Worm (Caenorhabditis elegans): Measurements from ENCODE around the gene F55A11.11.

Gene F55A11.11

ce11 chrV:11758635-11759034, 24.3 kb upstream of the F55A11.11 start, which contains the start of gene T04F3.3:
T04F3.3 (plus strand) TSS chrV:11758935.
- TF ChIP-seq zag-1 (tag; optimal IDR thresholded peaks at IDR 0.05) (no peak), mml-1 (tag; optimal IDR thresholded peaks at IDR 0.05) (no peak), nhr-77 (tag; optimal IDR thresholded peaks at IDR 0.05) (no peak), elt-2 (tag; optimal IDR thresholded peaks at IDR 0.05) (no peak), egl-27 (tag; optimal IDR thresholded peaks at IDR 0.05) (no peak), hmg-11 (tag; optimal IDR thresholded peaks at IDR 0.05) (no peak), eor-1 (tag; optimal IDR thresholded peaks at IDR 0.05) (no peak), nfya-1 (tag; optimal IDR thresholded peaks at IDR 0.05; ENCODE audit: insufficient read depth) (no peak), aly-2 (tag; optimal IDR thresholded peaks at IDR 0.05) (no peak), unc-62 (GFP tag; optimal IDR thresholded peaks at IDR 0.05) (no peak), nhr-12 (tag; optimal IDR thresholded peaks at IDR 0.05) (no peak), pqm-1 (tag; optimal IDR thresholded peaks at IDR 0.05) (no peak), egl-5 (tag; optimal IDR thresholded peaks at IDR 0.05) (no peak), nhr-11 (tag; optimal IDR thresholded peaks at IDR 0.05) (no peak)

ce11 chrV:11760371-11760770, 22.6 kb upstream of the F55A11.11 start, which contains the start of gene T04F3.5:
T04F3.5 (plus strand) TSS chrV:11760671.
- TF ChIP-seq elt-1 (tag; optimal IDR thresholded peaks at IDR 0.05) (no peak), hmg-11 (tag; optimal IDR thresholded peaks at IDR 0.05) (no peak), lin-15B (tag; optimal IDR thresholded peaks at IDR 0.05) (no peak), nhr-11 (tag; optimal IDR thresholded peaks at IDR 0.05) (no peak), pha-4 (tag; optimal IDR thresholded peaks at IDR 0.05) (no peak), egl-5 (tag; optimal IDR thresholded peaks at IDR 0.05) (no peak), lin-39 (tag; optimal IDR thresholded peaks at IDR 0.05) (no peak), snpc-4 (tag; optimal IDR thresholded peaks at IDR 0.05) (no peak), unc-62 (GFP tag; optimal IDR thresholded peaks at IDR 0.05) (no peak), pqm-1 (tag; optimal IDR thresholded peaks at IDR 0.05) (no peak), ama-1 (optimal IDR thresholded peaks at IDR 0.05) (no peak), nhr-76 (tag; optimal IDR thresholded peaks at IDR 0.05) (no peak)

ce11 chrV:11762863-11763262, 20.1 kb upstream of the F55A11.11 start, which contains the start of gene T04F3.4:
T04F3.4 (minus strand) TSS chrV:11763049.
- TF ChIP-seq nhr-11 (tag; optimal IDR thresholded peaks at IDR 0.05) (no peak), nhr-28 (tag; optimal IDR thresholded peaks at IDR 0.05) (no peak), pha-4 (tag; optimal IDR thresholded peaks at IDR 0.05) (peak; percentile 24), ama-1 (optimal IDR thresholded peaks at IDR 0.05) (no peak), mml-1 (tag; optimal IDR thresholded peaks at IDR 0.05) (no peak), nhr-25 (tag; optimal IDR thresholded peaks at IDR 0.05) (no peak), eor-1 (tag; optimal IDR thresholded peaks at IDR 0.05) (no peak), nhr-76 (tag; optimal IDR thresholded peaks at IDR 0.05) (no peak), ceh-28 (tag; optimal IDR thresholded peaks at IDR 0.05) (peak; percentile 8), sea-2 (GFP tag; optimal IDR thresholded peaks at IDR 0.05) (no peak), jun-1 (tag; optimal IDR thresholded peaks at IDR 0.05) (no peak), mdl-1 (tag; optimal IDR thresholded peaks at IDR 0.05) (no peak), nhr-12 (tag; optimal IDR thresholded peaks at IDR 0.05) (no peak), hmg-11 (tag; optimal IDR thresholded peaks at IDR 0.05) (no peak), tbx-2 (tag; optimal IDR thresholded peaks at IDR 0.05) (no peak), skn-1 (tag; optimal IDR thresholded peaks at IDR 0.05) (no peak), fos-1 (tag; optimal IDR thresholded peaks at IDR 0.05) (no peak), egl-27 (tag; optimal IDR thresholded peaks at IDR 0.05) (no peak), ZK546.5 (tag; optimal IDR thresholded peaks at IDR 0.05) (no peak), nhr-77 (tag; optimal IDR thresholded peaks at IDR 0.05) (no peak), pqm-1 (tag; optimal IDR thresholded peaks at IDR 0.05) (no peak), ceh-16 (tag; optimal IDR thresholded peaks at IDR 0.05) (no peak), elt-2 (tag; optimal IDR thresholded peaks at IDR 0.05) (peak; percentile 4)

- TF ChIP-seq nhr-11 (tag; optimal IDR thresholded peaks at IDR 0.05), result peak; percentile 14
- TF ChIP-seq nhr-25 (tag; optimal IDR thresholded peaks at IDR 0.05), result peak; percentile 49
- no peak for TF ChIP-seq fkh-2 (tag; optimal IDR thresholded peaks at IDR 0.05)
- TF ChIP-seq hmg-11 (tag; optimal IDR thresholded peaks at IDR 0.05), result peak; percentile 83
- no peak for TF ChIP-seq sea-2 (GFP tag; optimal IDR thresholded peaks at IDR 0.05)
- no peak for TF ChIP-seq zag-1 (tag; optimal IDR thresholded peaks at IDR 0.05)
- TF ChIP-seq snpc-4 (tag; optimal IDR thresholded peaks at IDR 0.05), result peak; percentile 89
- peak; percentile 36 for TF ChIP-seq elt-1 (tag; optimal IDR thresholded peaks at IDR 0.05)
- peak; percentile 7 for TF ChIP-seq aly-2 (tag; optimal IDR thresholded peaks at IDR 0.05)
- no peak for TF ChIP-seq mdl-1 (tag; optimal IDR thresholded peaks at IDR 0.05)
- peak; percentile 88 for TF ChIP-seq pha-4 (tag; optimal IDR thresholded peaks at IDR 0.05)
- peak; percentile 84 for TF ChIP-seq tbx-2 (tag; optimal IDR thresholded peaks at IDR 0.05)
- no peak for TF ChIP-seq ztf-4 (tag; optimal IDR thresholded peaks at IDR 0.05)
- no peak for TF ChIP-seq eor-1 (tag; optimal IDR thresholded peaks at IDR 0.05)
- TF ChIP-seq nhr-43 (tag; optimal IDR thresholded peaks at IDR 0.05; ENCODE audit: poor library complexity, severe bottlenecking), result peak; percentile 82
- TF ChIP-seq nhr-23 (tag; optimal IDR thresholded peaks at IDR 0.05), result peak; percentile 84
- TF ChIP-seq ama-1 (optimal IDR thresholded peaks at IDR 0.05), result no peak
- TF ChIP-seq skn-1 (tag; optimal IDR thresholded peaks at IDR 0.05), result peak; percentile 20
- peak; percentile 34 for TF ChIP-seq ceh-82 (tag; optimal IDR thresholded peaks at IDR 0.05)
- TF ChIP-seq ZK546.5 (tag; optimal IDR thresholded peaks at IDR 0.05), result no peak
- peak; percentile 10 for TF ChIP-seq egl-5 (tag; optimal IDR thresholded peaks at IDR 0.05)
- TF ChIP-seq pqm-1 (tag; optimal IDR thresholded peaks at IDR 0.05), result peak; percentile 53
- peak; percentile 95 for TF ChIP-seq lsy-12 (tag; optimal IDR thresholded peaks at IDR 0.05)
- peak; percentile 83 for TF ChIP-seq lin-15B (tag; optimal IDR thresholded peaks at IDR 0.05)
- TF ChIP-seq nhr-67 (tag; optimal IDR thresholded peaks at IDR 0.05), result no peak
- peak; percentile 86 for TF ChIP-seq ceh-28 (tag; optimal IDR thresholded peaks at IDR 0.05)
- no peak for TF ChIP-seq elt-3 (tag; optimal IDR thresholded peaks at IDR 0.05)
- TF ChIP-seq fkh-10 (GFP tag; optimal IDR thresholded peaks at IDR 0.05), result peak; percentile 86
- peak; percentile 72 for TF ChIP-seq jun-1 (tag; optimal IDR thresholded peaks at IDR 0.05)
- TF ChIP-seq elt-2 (tag; optimal IDR thresholded peaks at IDR 0.05), result peak; percentile 61
- no peak for TF ChIP-seq nhr-76 (tag; optimal IDR thresholded peaks at IDR 0.05)
- no peak for TF ChIP-seq nhr-77 (tag; optimal IDR thresholded peaks at IDR 0.05)
Observed at ce11 chrV:11764373-11764954, 18.5 kb upstream of the F55A11.11 start, which contains the start of the genes F55A11.1 and syx-5. F55A11.1 (minus strand) TSS chrV:11764385. syx-5 (plus strand) TSS chrV:11764904.

Measured in whole organism, L3 larva.